Worm (Caenorhabditis elegans) whole organism, late embryonic: ENCODE results near the gene sri-31.

Experiments used
- C08G9.2 ChIP-seq: sonication (generic microtip); optimal IDR thresholded peaks from 2 replicates; lab custom pipeline; 2016; ENCODE audit warnings: mild to moderate bottlenecking, missing genetic modification characterization, moderate library complexity, missing compliant biosample characterization
- F13H6.1 ChIP-seq: sonication (generic microtip); optimal IDR thresholded peaks from 2 replicates; lab custom pipeline; 2016; ENCODE audit warnings: missing genetic modification characterization, missing compliant biosample characterization
- K09A11.1 ChIP-seq: sonication (generic microtip); optimal IDR thresholded peaks from 2 replicates; lab custom pipeline; 2017; ENCODE audit warnings: antibody characterized with exemption, mild to moderate bottlenecking, missing genetic modification characterization, missing compliant biosample characterization; ENCODE audit not compliant: insufficient read depth
- T23F11.4 ChIP-seq: fragments of 200-800 bp; sonication (Bioruptor generic); optimal IDR thresholded peaks from 2 replicates; lab custom pipeline; 2018; ENCODE audit warnings: mild to moderate bottlenecking, missing genetic modification characterization, missing compliant biosample characterization
- ceh-14 ChIP-seq: sonication (generic microtip); optimal IDR thresholded peaks from 2 replicates; lab custom pipeline; 2016; ENCODE audit warnings: missing genotype, missing genetic modification characterization, missing compliant biosample characterization
- ceh-18 ChIP-seq: sonication (generic microtip); optimal IDR thresholded peaks from 2 replicates; lab custom pipeline; 2016; ENCODE audit warnings: missing genetic modification characterization, missing compliant biosample characterization
- ceh-30 ChIP-seq: fragments of 150-350 bp; optimal IDR thresholded peaks from 2 replicates; lab custom pipeline; 2014; ENCODE audit warnings: missing biosample characterization, missing genetic modification characterization
- ceh-31 ChIP-seq: sonication (generic microtip); optimal IDR thresholded peaks from 2 replicates; lab custom pipeline; 2016; ENCODE audit warnings: missing genetic modification characterization, missing compliant biosample characterization
- ceh-48 ChIP-seq: sonication (generic microtip); optimal IDR thresholded peaks from 2 replicates; lab custom pipeline; 2016; ENCODE audit warnings: missing genetic modification characterization, inconsistent platforms, missing compliant biosample characterization
- dmd-4 ChIP-seq: sonication (generic microtip); optimal IDR thresholded peaks from 2 replicates; lab custom pipeline; 2016; ENCODE audit warnings: borderline replicate concordance, missing genetic modification characterization, missing compliant biosample characterization
- ets-4 ChIP-seq: sonication (generic microtip); optimal IDR thresholded peaks from 2 replicates; lab custom pipeline; 2016; ENCODE audit warnings: missing genetic modification characterization, missing compliant biosample characterization
- eyg-1 ChIP-seq: sonication (generic microtip); optimal IDR thresholded peaks from 2 replicates; lab custom pipeline; 2016; ENCODE audit warnings: missing genotype, missing genetic modification characterization, missing compliant biosample characterization
- fax-1 ChIP-seq: sonication (generic microtip); optimal IDR thresholded peaks from 2 replicates; lab custom pipeline; 2016; ENCODE audit warnings: missing genotype, missing genetic modification characterization, missing compliant biosample characterization
- gmeb-2 ChIP-seq: sonication (generic microtip); optimal IDR thresholded peaks from 2 replicates; lab custom pipeline; 2016; ENCODE audit warnings: missing genetic modification characterization, inconsistent platforms, missing compliant biosample characterization
- hlh-8 ChIP-seq: sonication (generic microtip); optimal IDR thresholded peaks from 2 replicates; lab custom pipeline; 2016; ENCODE audit warnings: missing genotype, missing genetic modification characterization, missing compliant biosample characterization
- lim-6 ChIP-seq: sonication (generic microtip); optimal IDR thresholded peaks from 2 replicates; lab custom pipeline; 2016; ENCODE audit warnings: missing genetic modification characterization, missing compliant biosample characterization
- lin-11 ChIP-seq: fragments of 200-800 bp; sonication (Bioruptor generic); optimal IDR thresholded peaks from 2 replicates; lab custom pipeline; 2018; ENCODE audit warnings: mild to moderate bottlenecking, missing genetic modification characterization, missing compliant biosample characterization
- mec-3 ChIP-seq: sonication (generic microtip); optimal IDR thresholded peaks from 2 replicates; lab custom pipeline; 2016; ENCODE audit warnings: borderline replicate concordance, missing genetic modification characterization, missing compliant biosample characterization
- nfya-1 ChIP-seq: sonication (generic microtip); optimal IDR thresholded peaks from 2 replicates; lab custom pipeline; 2017; ENCODE audit warnings: missing genetic modification characterization, mild to moderate bottlenecking, missing compliant biosample characterization, antibody characterized with exemption, moderate library complexity
- nhr-232 ChIP-seq: sonication (generic microtip); optimal IDR thresholded peaks from 2 replicates; lab custom pipeline; 2016; ENCODE audit warnings: missing genetic modification characterization, missing compliant biosample characterization
- pax-1 ChIP-seq: fragments of 150-350 bp; optimal IDR thresholded peaks from 2 replicates; lab custom pipeline; 2014; ENCODE audit warnings: missing biosample characterization, missing genetic modification characterization
- pha-4 ChIP-seq: fragments of 150-350 bp; optimal IDR thresholded peaks from 2 replicates; lab custom pipeline; 2018; ENCODE audit warnings: missing biosample characterization, missing genetic modification reagents, missing genetic modification characterization
- pqm-1 ChIP-seq: sonication (generic microtip); optimal IDR thresholded peaks from 2 replicates; lab custom pipeline; 2016; ENCODE audit warnings: missing genetic modification characterization, missing compliant biosample characterization
- sox-2 ChIP-seq: fragments of 200-800 bp; sonication (Bioruptor generic); IDR thresholded peaks from 2 replicates; pipeline ENCODE4 v1.3.6; 2022; ENCODE audit warnings: missing genetic modification reagents, missing genetic modification characterization, missing compliant biosample characterization
- syd-9 ChIP-seq: sonication (generic microtip); optimal IDR thresholded peaks from 2 replicates; lab custom pipeline; 2016; ENCODE audit warnings: mild to moderate bottlenecking, missing genetic modification characterization, moderate library complexity, missing compliant biosample characterization
- tbx-2 ChIP-seq: sonication (generic microtip); optimal IDR thresholded peaks from 2 replicates; lab custom pipeline; 2016; ENCODE audit warnings: missing genetic modification characterization, missing compliant biosample characterization
- tbx-7 ChIP-seq: sonication (generic microtip); optimal IDR thresholded peaks from 2 replicates; lab custom pipeline; 2016; ENCODE audit warnings: missing genotype, missing genetic modification characterization, missing compliant biosample characterization
- unc-3 ChIP-seq, 2 experiments: fragments of 200-800 bp in 1 of 2; sonication (Bioruptor generic) in 1 of 2; sonication (generic microtip) in 1 of 2; conservative IDR thresholded peaks in 1 of 2; optimal IDR thresholded peaks in 1 of 2; 2 replicates each; pipeline versions ENCODE4 v1.3.6 to Lab custom; 2016 to 2022; ENCODE audit warnings: missing compliant biosample characterization in 2 of 2, missing genetic modification characterization in 2 of 2, missing genetic modification reagents in 1 of 2
- unc-42 ChIP-seq: sonication (generic microtip); optimal IDR thresholded peaks from 2 replicates; lab custom pipeline; 2016; ENCODE audit warnings: missing genotype, missing genetic modification characterization, missing compliant biosample characterization
- zip-5 ChIP-seq: sonication (generic microtip); optimal IDR thresholded peaks from 2 replicates; lab custom pipeline; 2016; ENCODE audit warnings: missing genetic modification characterization, missing compliant biosample characterization
- ztf-16 ChIP-seq: sonication (generic microtip); optimal IDR thresholded peaks from 2 replicates; lab custom pipeline; 2017; ENCODE audit warnings: missing genetic modification characterization, missing compliant biosample characterization

The sri-31 gene

ce11 chrII:3093352-3093751, 42.5 kb downstream of the sri-31 start, which contains the start of gene srg-22:
Gene srg-22, minus strand, starts transcription at chrII:3093452.
- TF ChIP-seq dmd-4 (tag; lab: Kevin White, UChicago) (no peak), fax-1 (tag; lab: Kevin White, UChicago) (no peak), gmeb-2 (tag; lab: Kevin White, UChicago) (no peak), unc-42 (no peak), sox-2 (GFP tag; lab: Robert Waterston, UW) (no peak), ceh-48 (tag; lab: Kevin White, UChicago) (no peak), tbx-2 (no peak), C08G9.2 (no peak), ztf-16 (no peak), lim-6 (no peak)

DNA sequence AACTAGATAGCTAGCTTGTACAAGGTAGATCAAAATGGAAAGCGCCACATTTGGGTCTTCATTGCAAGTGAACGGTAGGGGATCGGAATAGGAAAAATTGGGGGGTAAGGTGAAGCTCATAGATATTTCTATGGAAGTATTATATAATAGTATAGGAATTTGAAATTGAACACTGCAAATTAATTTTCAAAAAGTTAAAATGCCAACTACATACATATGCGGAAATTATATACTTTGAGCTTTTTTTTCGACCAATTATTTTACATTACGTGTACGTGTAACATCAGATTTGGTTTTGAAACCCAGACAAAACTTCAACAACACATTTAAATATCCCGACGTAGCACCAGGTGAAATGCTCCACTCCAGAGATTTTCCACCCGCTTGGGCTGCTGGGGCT, 45.3 kb downstream of the sri-31 start, which contains the start of gene srg-23:
TSS of gene srg-23 (minus strand) at position 101 of the 400 bp plus-strand sequence.
- no peak for TF ChIP-seq zip-5 (tag; lab: Kevin White, UChicago)
- TF ChIP-seq K09A11.1 (tag; lab: Kevin White, UChicago) = no peak

DNA sequence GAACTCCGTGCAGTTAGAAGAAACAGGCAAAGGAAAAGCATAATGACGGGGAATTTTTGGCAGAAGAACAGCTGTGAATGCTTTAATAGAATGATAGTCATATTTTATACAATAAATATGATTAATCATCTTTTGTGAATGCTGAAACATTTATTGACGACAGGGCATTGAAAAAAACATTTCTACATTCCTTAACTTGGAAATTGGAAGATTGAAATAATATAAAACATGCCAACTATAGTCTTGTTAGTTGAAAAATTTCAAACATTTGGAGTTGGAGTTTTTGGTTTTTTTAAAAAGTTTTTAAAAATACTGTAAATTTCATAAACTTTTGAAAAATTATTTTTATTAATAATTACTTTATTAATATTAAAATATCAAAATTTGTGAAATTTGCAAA, 46.1 kb downstream of the sri-31 start, which contains the start of gene Y25C1A.14:
TSS of gene Y25C1A.14 (minus strand) at position 101 of the 400 bp plus-strand sequence.
- no peak for TF ChIP-seq mec-3 (tag; lab: Kevin White, UChicago)
- no peak for TF ChIP-seq pqm-1
- TF ChIP-seq nhr-232 (tag; lab: Kevin White, UChicago) = no peak
- no peak for TF ChIP-seq hlh-8 (tag; lab: Kevin White, UChicago)
- no peak for TF ChIP-seq nfya-1 (tag; lab: Kevin White, UChicago)
- no peak for TF ChIP-seq pha-4 (tag; lab: Kevin White, UChicago)
- no peak for TF ChIP-seq dmd-4 (tag; lab: Kevin White, UChicago)
- TF ChIP-seq ceh-31 (tag; lab: Kevin White, UChicago) = no peak
- no peak for TF ChIP-seq ceh-30 (tag; lab: Kevin White, UChicago)
- TF ChIP-seq zip-5 (tag; lab: Kevin White, UChicago) = no peak
- TF ChIP-seq ets-4 = no peak
- no peak for TF ChIP-seq ceh-18
- TF ChIP-seq eyg-1 (tag; lab: Kevin White, UChicago) = no peak
- no peak for TF ChIP-seq lin-11 (tag; lab: Kevin White, UChicago)
- no peak for TF ChIP-seq T23F11.4

ce11 chrII:3100546-3100945, 49.7 kb downstream of the sri-31 start, which contains the start of gene srg-24:
Gene srg-24, minus strand, starts transcription at chrII:3100646.
- TF ChIP-seq T23F11.4 (no peak), pax-1 (tag; lab: Kevin White, UChicago) (no peak), F13H6.1 (tag; lab: Kevin White, UChicago) (no peak), syd-9 (tag; lab: Kevin White, UChicago) (no peak), tbx-7 (tag; lab: Kevin White, UChicago) (no peak), unc-3 (GFP tag; conservative IDR thresholded peaks at IDR 0.05; lab: Robert Waterston, UW) (no peak), unc-3 (tag; optimal IDR thresholded peaks at IDR 0.05; lab: Kevin White, UChicago) (no peak), ceh-14 (no peak)
- TF ChIP-seq, all 69 proteins: peak for 0
